Fruit fly (Drosophila melanogaster) whole organism, embryonic: ENCODE data around the gene PAN3.

Experiments
- Awh ChIP-seq: fragments of 200-800 bp; sonication (Bioruptor generic); IDR thresholded peaks from 2 replicates; pipeline ENCODE4, ENCODE4 v1.3.6; 2022; ENCODE audit warnings: missing biosample characterization, missing genetic modification characterization
- CG10274 ChIP-seq: fragments of 200-800 bp; sonication (Bioruptor generic); optimal IDR thresholded peaks from 3 replicates; lab custom pipeline; 2017; ENCODE audit warnings: missing biosample characterization, mild to moderate bottlenecking, missing genetic modification characterization
- CG11085 ChIP-seq: fragments of 200-800 bp; sonication (Bioruptor generic); IDR thresholded peaks from 2 replicates; pipeline ENCODE4 v1.3.6; 2022; ENCODE audit warnings: missing biosample characterization, missing genetic modification characterization
- CG11247 ChIP-seq: fragments of 200-800 bp; sonication (Bioruptor generic); IDR thresholded peaks from 2 replicates; pipeline ENCODE4 v1.3.6; 2022; ENCODE audit warnings: missing biosample characterization, missing genetic modification characterization
- CG11398 ChIP-seq: fragments of 200-800 bp; sonication (Bioruptor generic); optimal IDR thresholded peaks from 2 replicates; lab custom pipeline; 2016; ENCODE audit warnings: missing biosample characterization, missing genetic modification characterization
- CG12155 ChIP-seq: fragments of 200-800 bp; sonication (Bioruptor generic); optimal IDR thresholded peaks from 3 replicates; lab custom pipeline; 2016; ENCODE audit warnings: missing biosample characterization, missing genetic modification characterization
- CG14014 ChIP-seq: fragments of 200-800 bp; sonication (Bioruptor generic); IDR thresholded peaks from 2 replicates; pipeline ENCODE4 v1.3.6; 2022; ENCODE audit warnings: missing biosample characterization, missing genetic modification characterization
- CG14667 ChIP-seq: fragments of 200-800 bp; sonication (Bioruptor generic); IDR thresholded peaks from 2 replicates; pipeline ENCODE4 v1.3.6; 2022; ENCODE audit warnings: missing biosample characterization, missing genetic modification characterization
- CG15269 ChIP-seq: fragments of 200-800 bp; sonication (Bioruptor generic); optimal IDR thresholded peaks from 2 replicates; lab custom pipeline; 2018; ENCODE audit warnings: missing biosample characterization, mild to moderate bottlenecking, missing genetic modification characterization, moderate library complexity
- CG15601 ChIP-seq: fragments of 200-800 bp; sonication (Bioruptor generic); optimal IDR thresholded peaks from 3 replicates; lab custom pipeline; 2019; ENCODE audit warnings: missing biosample characterization, mild to moderate bottlenecking, missing genetic modification characterization, moderate library complexity
- CG15696 ChIP-seq: fragments of 200-800 bp; sonication (Bioruptor generic); optimal IDR thresholded peaks from 2 replicates; lab custom pipeline; 2019; ENCODE audit warnings: missing biosample characterization, mild to moderate bottlenecking, missing genetic modification characterization, moderate library complexity
- CG16813 ChIP-seq: fragments of 200-800 bp; sonication (Bioruptor generic); IDR thresholded peaks from 3 replicates; pipeline ENCODE4 v1.3.6; 2022; ENCODE audit warnings: missing biosample characterization, missing genetic modification characterization; ENCODE audit not compliant: partially characterized antibody
- CG17612 ChIP-seq: fragments of 200-800 bp; sonication (Bioruptor generic); IDR thresholded peaks from 2 replicates; pipeline ENCODE4 v1.3.6; 2022; ENCODE audit warnings: missing biosample characterization, missing genetic modification characterization
- CG18764 ChIP-seq: fragments of 200-800 bp; sonication (Bioruptor generic); optimal IDR thresholded peaks from 3 replicates; lab custom pipeline; 2016; ENCODE audit warnings: missing biosample characterization, missing genetic modification characterization
- CG2712 ChIP-seq: fragments of 200-800 bp; optimal IDR thresholded peaks from 3 replicates; lab custom pipeline; 2019; ENCODE audit warnings: missing biosample characterization, mild to moderate bottlenecking, missing genetic modification characterization, moderate library complexity
- CG30431 ChIP-seq: fragments of 200-800 bp; sonication (Bioruptor generic); optimal IDR thresholded peaks from 2 replicates; lab custom pipeline; 2017; ENCODE audit warnings: missing biosample characterization, missing genetic modification characterization
- CG31365 ChIP-seq: fragments of 200-800 bp; sonication (Bioruptor generic); optimal IDR thresholded peaks from 2 replicates; lab custom pipeline; 2018; ENCODE audit warnings: missing biosample characterization, mild to moderate bottlenecking, missing genetic modification characterization
- CG3838 ChIP-seq: fragments of 200-800 bp; sonication (Bioruptor generic); optimal IDR thresholded peaks from 3 replicates; lab custom pipeline; 2016; ENCODE audit warnings: missing biosample characterization, missing genetic modification characterization
- CG4328 ChIP-seq: fragments of 200-800 bp; sonication (Bioruptor generic); optimal IDR thresholded peaks from 3 replicates; lab custom pipeline; 2017; ENCODE audit warnings: missing biosample characterization, missing genetic modification reagents, missing genetic modification characterization
- Dref ChIP-seq: fragments of 200-800 bp; sonication (Bioruptor generic); IDR thresholded peaks from 2 replicates; pipeline ENCODE4 v1.3.6; 2022; ENCODE audit warnings: missing biosample characterization, missing genetic modification characterization
- NFAT ChIP-seq: fragments of 200-800 bp; sonication (Bioruptor generic); IDR thresholded peaks from 2 replicates; pipeline ENCODE4 v1.3.6; 2022; ENCODE audit warnings: missing biosample characterization, missing genetic modification characterization
- Oli ChIP-seq: fragments of 200-800 bp; sonication (Bioruptor generic); optimal IDR thresholded peaks from 2 replicates; lab custom pipeline; 2018; ENCODE audit warnings: missing biosample characterization, mild to moderate bottlenecking, missing genetic modification characterization, moderate library complexity
- PHDP ChIP-seq: fragments of 200-800 bp; sonication (Bioruptor generic); optimal IDR thresholded peaks from 3 replicates; lab custom pipeline; 2018; ENCODE audit warnings: missing biosample characterization, mild to moderate bottlenecking, missing genetic modification characterization, moderate library complexity
- Vsx1 ChIP-seq: fragments of 200-800 bp; sonication (Bioruptor generic); optimal IDR thresholded peaks from 2 replicates; lab custom pipeline; 2017; ENCODE audit warnings: missing biosample characterization, mild to moderate bottlenecking, missing genetic modification characterization, missing genetic modification reagents
- abd-A ChIP-seq: fragments of 200-800 bp; sonication (Bioruptor generic); optimal IDR thresholded peaks from 3 replicates; lab custom pipeline; 2019; ENCODE audit warnings: missing biosample characterization, mild to moderate bottlenecking, missing genetic modification characterization, moderate library complexity
- al ChIP-seq: fragments of 200-800 bp; sonication (Bioruptor generic); IDR thresholded peaks from 2 replicates; pipeline ENCODE4 v1.3.6; 2022; ENCODE audit warnings: missing biosample characterization, missing genetic modification characterization
- aop ChIP-seq: fragments of 200-800 bp; sonication (Bioruptor generic); IDR thresholded peaks from 2 replicates; pipeline ENCODE4 v1.3.6; 2022; ENCODE audit warnings: missing biosample characterization, missing genetic modification characterization
- caup ChIP-seq: fragments of 200-800 bp; sonication (Bioruptor generic); optimal IDR thresholded peaks from 3 replicates; lab custom pipeline; 2017; ENCODE audit warnings: missing biosample characterization, mild to moderate bottlenecking, missing genetic modification characterization, moderate library complexity; ENCODE audit not compliant: severe bottlenecking
- chif ChIP-seq, 2 experiments: fragments of 200-800 bp; sonication (Bioruptor generic); optimal IDR thresholded peaks; 3 replicates each; lab custom pipeline; 2016; ENCODE audit warnings: missing biosample characterization in 2 of 2, missing genetic modification characterization in 2 of 2
- da ChIP-seq: fragments of 200-800 bp; sonication (Bioruptor generic); optimal IDR thresholded peaks from 2 replicates; lab custom pipeline; 2016; ENCODE audit warnings: missing biosample characterization, missing genetic modification characterization
- dmrt99B ChIP-seq: fragments of 200-800 bp; sonication (Bioruptor generic); optimal IDR thresholded peaks from 2 replicates; lab custom pipeline; 2018; ENCODE audit warnings: missing biosample characterization, mild to moderate bottlenecking, missing genetic modification characterization, moderate library complexity
- eve ChIP-seq, 2 experiments: fragments of >200 bp; optimal IDR thresholded peaks; 2 replicates each; lab custom pipeline; 2017; ENCODE audit warnings: missing biosample characterization in 2 of 2, missing genetic modification characterization in 2 of 2
- fd102C ChIP-seq: fragments of 200-800 bp; sonication (Bioruptor generic); optimal IDR thresholded peaks from 2 replicates; lab custom pipeline; 2018; ENCODE audit warnings: missing biosample characterization, mild to moderate bottlenecking, missing genetic modification characterization, moderate library complexity
- gro ChIP-seq: fragments of 200-800 bp; sonication (Bioruptor generic); optimal IDR thresholded peaks from 2 replicates; lab custom pipeline; 2016; ENCODE audit warnings: missing biosample characterization, missing genetic modification characterization
- gsb ChIP-seq: fragments of 200-800 bp; sonication (Bioruptor generic); IDR thresholded peaks from 2 replicates; pipeline ENCODE4 v1.3.6; 2022; ENCODE audit warnings: missing biosample characterization, missing genetic modification characterization
- kni ChIP-seq: fragments of 200-800 bp; sonication (Bioruptor generic); optimal IDR thresholded peaks from 3 replicates; lab custom pipeline; 2017; ENCODE audit warnings: mild to moderate bottlenecking, missing biosample characterization, missing genetic modification reagents, missing genetic modification characterization
- mam ChIP-seq: fragments of 200-800 bp; sonication (Bioruptor generic); optimal IDR thresholded peaks from 3 replicates; lab custom pipeline; 2016; ENCODE audit warnings: missing biosample characterization, missing genetic modification characterization
- mirr ChIP-seq: fragments of 200-800 bp; sonication (Bioruptor generic); optimal IDR thresholded peaks from 3 replicates; lab custom pipeline; 2018; ENCODE audit warnings: missing biosample characterization, mild to moderate bottlenecking, missing genetic modification characterization
- mld ChIP-seq: fragments of 200-800 bp; sonication (Bioruptor generic); IDR thresholded peaks from 3 replicates; pipeline ENCODE4 v1.3.6; 2022; ENCODE audit warnings: missing biosample characterization, missing genetic modification characterization; ENCODE audit not compliant: partially characterized antibody
- nom ChIP-seq: fragments of 200-800 bp; sonication (Bioruptor generic); optimal IDR thresholded peaks from 2 replicates; lab custom pipeline; 2017; ENCODE audit warnings: missing biosample characterization, missing genetic modification characterization, mild to moderate bottlenecking, moderate library complexity, missing genetic modification reagents
- org-1 ChIP-seq: fragments of 200-800 bp; sonication (Bioruptor generic); optimal IDR thresholded peaks from 2 replicates; lab custom pipeline; 2017; ENCODE audit warnings: missing biosample characterization, missing genetic modification characterization
- pb ChIP-seq: fragments of 200-800 bp; sonication (Bioruptor generic); optimal IDR thresholded peaks from 3 replicates; lab custom pipeline; 2016; ENCODE audit warnings: missing biosample characterization, missing genetic modification characterization
- row ChIP-seq: fragments of 200-800 bp; sonication (Bioruptor generic); IDR thresholded peaks from 3 replicates; pipeline ENCODE4 v1.3.6; 2022; ENCODE audit warnings: missing biosample characterization, missing genetic modification characterization
- stwl ChIP-seq: fragments of 200-800 bp; sonication (Bioruptor generic); optimal IDR thresholded peaks from 3 replicates; lab custom pipeline; 2018; ENCODE audit warnings: missing biosample characterization, mild to moderate bottlenecking, missing genetic modification characterization, moderate library complexity
- sug ChIP-seq: fragments of 200-800 bp; optimal IDR thresholded peaks from 2 replicates; lab custom pipeline; 2019; ENCODE audit warnings: missing biosample characterization, mild to moderate bottlenecking, missing genetic modification characterization, moderate library complexity
- tgo ChIP-seq: fragments of 200-800 bp; sonication (Bioruptor generic); IDR thresholded peaks from 3 replicates; pipeline ENCODE4 v1.3.6; 2022; ENCODE audit warnings: missing biosample characterization, missing genetic modification characterization
- tll ChIP-seq, 2 experiments: fragments of 200-800 bp in 1 of 2; fragments of >200 bp in 1 of 2; sonication (Bioruptor generic) in 1 of 2; optimal IDR thresholded peaks; 2 replicates each; lab custom pipeline; 2017 to 2019; ENCODE audit warnings: missing biosample characterization in 2 of 2, missing genetic modification characterization in 2 of 2, mild to moderate bottlenecking in 1 of 2, moderate library complexity in 1 of 2
- trh ChIP-seq: fragments of 200-800 bp; sonication (Bioruptor generic); optimal IDR thresholded peaks from 2 replicates; lab custom pipeline; 2016; ENCODE audit warnings: missing biosample characterization, missing genetic modification characterization
- yki ChIP-seq: fragments of >200 bp; optimal IDR thresholded peaks from 3 replicates; lab custom pipeline; 2018

Gene PAN3

dm6 chr3L:3081146-3081872 is 10.4 kb downstream of the PAN3 start (continued):
- TF ChIP-seq CG2712 = peak; percentile 98
- TF ChIP-seq chif (GFP tag; optimal IDR thresholded peaks at IDR 0.05; lab: Kevin White, UChicago) = peak; percentile 93 to 97
- TF ChIP-seq CG31365 (tag; lab: Kevin White, UChicago) = peak; percentile 93
- peak; percentile 44 for TF ChIP-seq Dref (GFP tag; lab: Robert Waterston, UW)
- peak; percentile 84 for TF ChIP-seq kni (GFP tag; lab: Kevin White, UChicago)
- TF ChIP-seq eve (GFP tag; optimal IDR thresholded peaks at IDR 0.05; lab: Kevin White, UChicago) = peak in 1 of 2 experiments; percentile 97
- TF ChIP-seq CG3838 (GFP tag; lab: Kevin White, UChicago) = peak; percentile 96
- TF ChIP-seq CG10274 (GFP tag; lab: Kevin White, UChicago) = peak; percentile 93
- peak; percentile 97 for TF ChIP-seq mam (GFP tag; lab: Kevin White, UChicago)
- peak; percentile 98 for TF ChIP-seq NFAT (GFP tag; lab: Robert Waterston, UW)
- TF ChIP-seq fd102C (GFP tag; lab: Kevin White, UChicago) = peak; percentile 66
- TF ChIP-seq CG15269 (tag; lab: Kevin White, UChicago) = peak; percentile 99
- peak; percentile 91 for TF ChIP-seq CG11398 (GFP tag; lab: Kevin White, UChicago)
- TF ChIP-seq abd-A = peak; percentile 87
- peak; percentile 90 for TF ChIP-seq CG15696 (tag; lab: Kevin White, UChicago)
- peak in 1 of 2 experiments; percentile 30 for TF ChIP-seq tll (GFP tag; optimal IDR thresholded peaks at IDR 0.05; lab: Kevin White, UChicago)
- TF ChIP-seq CG17612 = peak; percentile 97
- TF ChIP-seq CG16813 (GFP tag; lab: Robert Waterston, UW) = peak; percentile 66
- peak; percentile 98 for TF ChIP-seq dmrt99B
- peak; percentile 98 for TF ChIP-seq caup
- TF ChIP-seq CG15601 (tag; lab: Kevin White, UChicago) = peak; percentile 97
- no peak for TF ChIP-seq yki
- peak; percentile 99 for TF ChIP-seq Oli (tag; lab: Kevin White, UChicago)
- peak; percentile 97 for TF ChIP-seq CG4328 (GFP tag; lab: Kevin White, UChicago)
- TF ChIP-seq CG12155 (GFP tag; lab: Kevin White, UChicago) = peak; percentile 97
- peak; percentile 98 for TF ChIP-seq CG11247 (GFP tag; lab: Robert Waterston, UW)
- peak; percentile 96 for TF ChIP-seq CG11085 (GFP tag; lab: Robert Waterston, UW)
- peak; percentile 97 for TF ChIP-seq gro (GFP tag; lab: Kevin White, UChicago)
- TF ChIP-seq pb (GFP tag; lab: Kevin White, UChicago) = peak; percentile 91
- TF ChIP-seq aop = peak; percentile 87
- TF ChIP-seq mirr (GFP tag; lab: Kevin White, UChicago) = peak; percentile 97
- TF ChIP-seq Awh (GFP tag; lab: Robert Waterston, UW) = peak; percentile 99
- peak; percentile 97 for TF ChIP-seq CG14667
- TF ChIP-seq org-1 (GFP tag; lab: Kevin White, UChicago) = peak; percentile 98
- TF ChIP-seq sug (tag; lab: Kevin White, UChicago) = peak; percentile 95
- TF ChIP-seq gsb (GFP tag; lab: Robert Waterston, UW) = peak; percentile 97
- peak; percentile 97 for TF ChIP-seq CG30431 (GFP tag; lab: Kevin White, UChicago)
- TF ChIP-seq CG14014 = peak; percentile 99
- TF ChIP-seq PHDP (tag; lab: Kevin White, UChicago) = peak; percentile 99
- TF ChIP-seq row = peak; percentile 100
- peak; percentile 96 for TF ChIP-seq Vsx1 (GFP tag; lab: Kevin White, UChicago)
- peak; percentile 98 for TF ChIP-seq tgo (GFP tag; lab: Robert Waterston, UW)
- peak; percentile 95 for TF ChIP-seq nom (GFP tag; lab: Kevin White, UChicago)
- peak; percentile 92 for TF ChIP-seq da (GFP tag; lab: Kevin White, UChicago)
- peak; percentile 68 for TF ChIP-seq stwl (tag; lab: Kevin White, UChicago)
- TF ChIP-seq mld (GFP tag; lab: Robert Waterston, UW) = peak; percentile 72; the same call in 1 of the 3 replicates
- TF ChIP-seq al (GFP tag; lab: Robert Waterston, UW) = peak; percentile 98
- TF ChIP-seq trh (GFP tag; lab: Kevin White, UChicago) = peak; percentile 95
- TF ChIP-seq CG18764 = peak; percentile 96
